Fruit fly (Drosophila melanogaster) whole organism, wandering third instar larva: ENCODE results near the gene TAF1B.

Experiments used
- Abd-B ChIP-seq: fragments of >200 bp; optimal IDR thresholded peaks from 2 replicates; lab custom pipeline; 2017; ENCODE audit warnings: missing biosample characterization, missing genetic modification characterization
- CG32264 ChIP-seq: fragments of 200-800 bp; sonication (Bioruptor generic); optimal IDR thresholded peaks from 2 replicates; lab custom pipeline; 2016; ENCODE audit warnings: missing biosample characterization, missing genetic modification characterization
- CG9705 ChIP-seq: fragments of 200-800 bp; sonication (Bioruptor generic); optimal IDR thresholded peaks from 2 replicates; lab custom pipeline; 2018; ENCODE audit warnings: missing biosample characterization, mild to moderate bottlenecking, missing genetic modification characterization
- Dif ChIP-seq: fragments of 200-275, 200-300 bp; sonication (Bioruptor generic); optimal IDR thresholded peaks from 2 replicates; lab custom pipeline; 2018; ENCODE audit warnings: missing biosample characterization, missing genetic modification characterization; ENCODE audit not compliant: partially characterized antibody
- GATAd ChIP-seq: sonication (Bioruptor generic); optimal IDR thresholded peaks from 2 replicates; lab custom pipeline; 2016; ENCODE audit warnings: missing biosample characterization, missing genetic modification characterization
- HLH106 ChIP-seq: fragments of 200-800 bp; optimal IDR thresholded peaks from 3 replicates; lab custom pipeline; 2019; ENCODE audit warnings: missing biosample characterization, mild to moderate bottlenecking, missing genetic modification characterization, moderate library complexity
- Hr83 ChIP-seq: fragments of 200-300 bp; sonication (Bioruptor generic); optimal IDR thresholded peaks from 2 replicates; lab custom pipeline; 2016; ENCODE audit warnings: missing biosample characterization, mild to moderate bottlenecking, missing genetic modification characterization, moderate library complexity; ENCODE audit not compliant: poor library complexity, severe bottlenecking
- Jra ChIP-seq: sonication (Bioruptor generic); optimal IDR thresholded peaks from 2 replicates; lab custom pipeline; 2016; ENCODE audit warnings: missing biosample characterization, missing genetic modification characterization
- Mio ChIP-seq: sonication (Bioruptor generic); optimal IDR thresholded peaks from 2 replicates; lab custom pipeline; 2016; ENCODE audit warnings: missing biosample characterization, missing genetic modification characterization
- Myc ChIP-seq: fragments of >200 bp; optimal IDR thresholded peaks from 2 replicates; lab custom pipeline; 2017
- N ChIP-seq: fragments of >200 bp; optimal IDR thresholded peaks from 2 replicates; lab custom pipeline; 2018; ENCODE audit warnings: missing biosample characterization, missing external identifiers, missing genetic modification characterization
- OdsH ChIP-seq: fragments of 200-800 bp; sonication (Bioruptor generic); optimal IDR thresholded peaks from 2 replicates; lab custom pipeline; 2016; ENCODE audit warnings: missing biosample characterization, mild to moderate bottlenecking, missing genetic modification characterization
- Rel ChIP-seq, 2 experiments: fragments of 200-800 bp; sonication (Bioruptor generic) in 1 of 2; optimal IDR thresholded peaks; 2 replicates in 1 of 2; 3 replicates in 1 of 2; lab custom pipeline; 2016 to 2019; ENCODE audit warnings: mild to moderate bottlenecking in 2 of 2, missing biosample characterization in 2 of 2, missing genetic modification characterization in 2 of 2, moderate library complexity in 1 of 2
- Sp1 ChIP-seq: fragments of 200-800 bp; sonication (Bioruptor generic); optimal IDR thresholded peaks from 3 replicates; lab custom pipeline; 2019; ENCODE audit warnings: missing biosample characterization, mild to moderate bottlenecking, missing genetic modification characterization, moderate library complexity
- Vsx2 ChIP-seq: fragments of 200-300, 225-300 bp; sonication (Bioruptor generic); optimal IDR thresholded peaks from 2 replicates; lab custom pipeline; 2018; ENCODE audit warnings: missing biosample characterization, missing genetic modification characterization; ENCODE audit not compliant: partially characterized antibody
- br ChIP-seq: fragments of 200-800 bp; sonication (Bioruptor generic); optimal IDR thresholded peaks from 2 replicates; lab custom pipeline; 2016; ENCODE audit warnings: missing biosample characterization, missing genetic modification characterization
- brk ChIP-seq: fragments of 200-800 bp; sonication (Bioruptor generic); optimal IDR thresholded peaks from 2 replicates; lab custom pipeline; 2016; ENCODE audit warnings: missing biosample characterization, mild to moderate bottlenecking, missing genetic modification characterization
- dl ChIP-seq, 2 experiments: fragments of 175-275, 200-275 bp in 1 of 2; fragments of 200-275 bp in 1 of 2; sonication (Bioruptor generic); optimal IDR thresholded peaks; lab custom pipeline; 2018; ENCODE audit warnings: mild to moderate bottlenecking in 2 of 2, missing biosample characterization in 2 of 2, missing genetic modification characterization in 2 of 2, moderate library complexity in 2 of 2; ENCODE audit not compliant: partially characterized antibody in 2 of 2, insufficient read depth in 1 of 2
- dmrt93B ChIP-seq: fragments of 200-800 bp; sonication (Bioruptor generic); optimal IDR thresholded peaks from 2 replicates; lab custom pipeline; 2018; ENCODE audit warnings: missing biosample characterization, mild to moderate bottlenecking, missing genetic modification characterization
- ey ChIP-seq: fragments of 200-800 bp; sonication (Bioruptor generic); optimal IDR thresholded peaks from 2 replicates; lab custom pipeline; 2016; ENCODE audit warnings: missing biosample characterization, missing genetic modification characterization
- foxo ChIP-seq, 2 experiments: fragments of 200-800 bp; sonication (Bioruptor generic); optimal IDR thresholded peaks; 2 replicates in 1 of 2; 3 replicates in 1 of 2; lab custom pipeline; 2016 to 2017; ENCODE audit warnings: missing biosample characterization in 2 of 2, missing genetic modification characterization in 2 of 2
- fru ChIP-seq: fragments of 200-800 bp; sonication (Bioruptor generic); optimal IDR thresholded peaks from 3 replicates; lab custom pipeline; 2016; ENCODE audit warnings: missing biosample characterization, mild to moderate bottlenecking, missing genetic modification characterization
- h ChIP-seq: fragments of 200-800 bp; sonication (Bioruptor generic); optimal IDR thresholded peaks from 3 replicates; lab custom pipeline; 2016; ENCODE audit warnings: missing biosample characterization, mild to moderate bottlenecking, missing genetic modification characterization
- jim ChIP-seq: fragments of 175-275, 200-325 bp; sonication (Bioruptor generic); optimal IDR thresholded peaks from 2 replicates; lab custom pipeline; 2016; ENCODE audit warnings: missing biosample characterization, mild to moderate bottlenecking, missing genetic modification characterization
- lola ChIP-seq: fragments of >200 bp; optimal IDR thresholded peaks from 2 replicates; lab custom pipeline; 2017; ENCODE audit warnings: missing biosample characterization, missing genetic modification characterization
- pan ChIP-seq: fragments of >200 bp; optimal IDR thresholded peaks from 2 replicates; lab custom pipeline; 2017
- psq ChIP-seq: fragments of 200-800 bp; sonication (Bioruptor generic); optimal IDR thresholded peaks from 3 replicates; lab custom pipeline; 2017; ENCODE audit warnings: missing biosample characterization, mild to moderate bottlenecking, missing genetic modification characterization, moderate library complexity
- rgr ChIP-seq: fragments of 200-800 bp; sonication (Bioruptor generic); optimal IDR thresholded peaks from 3 replicates; lab custom pipeline; 2016; ENCODE audit warnings: missing biosample characterization, mild to moderate bottlenecking, missing genetic modification characterization
- sage ChIP-seq: fragments of 200-800 bp; sonication (Bioruptor generic); optimal IDR thresholded peaks from 2 replicates; lab custom pipeline; 2016; ENCODE audit warnings: missing biosample characterization, mild to moderate bottlenecking, missing genetic modification characterization
- sv ChIP-seq: fragments of 200-800 bp; sonication (Bioruptor generic); optimal IDR thresholded peaks from 3 replicates; lab custom pipeline; 2016; ENCODE audit warnings: missing biosample characterization, missing genetic modification characterization
- tai ChIP-seq: sonication (Bioruptor generic); optimal IDR thresholded peaks from 2 replicates; lab custom pipeline; 2016; ENCODE audit warnings: missing biosample characterization, missing genetic modification characterization
- usp ChIP-seq: fragments of >200 bp; optimal IDR thresholded peaks from 2 replicates; lab custom pipeline; 2017; ENCODE audit warnings: missing biosample characterization, missing genetic modification characterization
- woc ChIP-seq: sonication (Bioruptor generic); optimal IDR thresholded peaks from 2 replicates; lab custom pipeline; 2016; ENCODE audit warnings: missing biosample characterization, mild to moderate bottlenecking, missing genetic modification characterization

TAF1B gene

DNA sequence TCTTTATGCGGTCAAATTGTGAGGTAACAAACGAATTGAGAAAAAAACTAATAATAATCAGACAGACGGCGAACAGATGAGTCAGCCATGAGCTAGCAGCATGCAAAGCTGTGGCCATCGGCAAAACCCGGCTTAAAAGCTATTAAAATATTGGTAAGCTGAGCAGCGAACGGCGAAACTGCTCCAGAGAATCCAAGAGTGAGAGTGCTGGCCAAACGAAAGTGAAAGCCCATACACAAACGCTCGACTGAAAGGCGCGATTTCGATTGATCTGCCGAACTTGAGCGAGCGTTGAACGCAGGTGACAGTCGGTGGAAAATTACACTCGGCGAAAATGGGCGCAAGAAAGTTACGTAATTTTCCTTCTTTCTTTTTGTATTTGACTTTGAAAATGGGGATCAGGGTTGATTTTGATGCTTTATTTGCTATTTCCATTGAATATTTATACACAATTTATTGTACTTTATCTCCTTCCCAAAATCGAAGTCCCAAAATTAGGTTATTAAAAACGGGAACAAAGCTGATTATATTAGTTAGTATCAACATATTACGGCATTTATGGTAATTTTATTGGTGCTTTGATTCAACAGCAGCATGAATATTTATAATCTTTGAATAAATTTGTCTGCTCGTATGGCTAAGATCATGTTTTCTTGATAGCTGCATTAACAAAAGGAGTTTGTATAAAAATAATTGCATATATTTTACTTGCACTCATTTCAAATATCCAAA is 5.8 kb upstream of the TAF1B start:
- TF ChIP-seq h (GFP tag; lab: Kevin White, UChicago) = no peak
- TF ChIP-seq woc (GFP tag; lab: Kevin White, UChicago) = no peak
- TF ChIP-seq dl (GFP tag; optimal IDR thresholded peaks at IDR 0.05; lab: Kevin White, UChicago; ENCODE audit: insufficient read depth in 1 of 2, partially characterized antibody in 2 of 2) = no peak
- TF ChIP-seq OdsH (GFP tag; lab: Kevin White, UChicago) = no peak
- TF ChIP-seq brk = no peak
- TF ChIP-seq lola (GFP tag; lab: Kevin White, UChicago) = no peak
- no peak for TF ChIP-seq GATAd (GFP tag; lab: Kevin White, UChicago)
- TF ChIP-seq HLH106 (tag; lab: Kevin White, UChicago) = no peak
- TF ChIP-seq Myc (lab: Kevin White, UChicago) = no peak
- TF ChIP-seq Vsx2 (GFP tag; lab: Kevin White, UChicago) = no peak
- no peak for TF ChIP-seq Sp1 (GFP tag; lab: Kevin White, UChicago)
- TF ChIP-seq pan (lab: Kevin White, UChicago) = no peak
- TF ChIP-seq Mio (GFP tag; lab: Kevin White, UChicago) = no peak
- no peak for TF ChIP-seq rgr (GFP tag; lab: Kevin White, UChicago)

DNA sequence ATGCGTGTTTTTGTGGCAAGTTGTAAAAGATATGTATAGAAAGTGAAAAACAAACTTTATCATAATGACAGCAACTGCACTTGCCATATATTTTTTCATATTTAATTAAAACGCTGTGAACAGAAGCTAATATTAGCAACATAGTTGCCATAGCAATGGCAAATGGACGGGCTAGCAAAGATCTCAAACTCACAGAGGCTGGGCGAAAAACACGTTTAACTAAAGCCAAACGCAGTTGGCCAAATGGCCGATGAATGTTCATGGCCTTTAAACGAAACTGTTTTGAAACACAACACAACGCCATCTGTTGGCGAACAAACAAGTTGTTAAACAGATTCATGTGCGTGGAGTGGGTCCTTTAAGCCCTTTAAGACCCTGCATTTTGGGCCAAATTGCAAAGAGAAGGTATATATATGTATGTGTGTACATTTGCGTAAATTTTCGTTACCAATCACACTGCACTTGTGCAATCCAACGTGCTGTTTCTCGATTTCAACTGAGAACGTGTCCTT is 4.4 kb upstream of the TAF1B start:
- TF ChIP-seq N (GFP tag; lab: Kevin White, UChicago) (no peak), Hr83 (GFP tag; lab: Kevin White, UChicago) (no peak), CG32264 (GFP tag; lab: Kevin White, UChicago) (no peak), lola (GFP tag; lab: Kevin White, UChicago) (no peak), Sp1 (GFP tag; lab: Kevin White, UChicago) (no peak), tai (no peak), HLH106 (tag; lab: Kevin White, UChicago) (no peak), rgr (GFP tag; lab: Kevin White, UChicago) (no peak), fru (GFP tag; lab: Kevin White, UChicago) (no peak), Rel (GFP tag; optimal IDR thresholded peaks at IDR 0.05; lab: Kevin White, UChicago) (no peak), Rel (tag; optimal IDR thresholded peaks at IDR 0.05; lab: Kevin White, UChicago) (no peak), psq (GFP tag; lab: Kevin White, UChicago) (no peak), h (GFP tag; lab: Kevin White, UChicago) (no peak), dmrt93B (GFP tag; lab: Kevin White, UChicago) (no peak), sv (GFP tag; lab: Kevin White, UChicago) (no peak)

DNA sequence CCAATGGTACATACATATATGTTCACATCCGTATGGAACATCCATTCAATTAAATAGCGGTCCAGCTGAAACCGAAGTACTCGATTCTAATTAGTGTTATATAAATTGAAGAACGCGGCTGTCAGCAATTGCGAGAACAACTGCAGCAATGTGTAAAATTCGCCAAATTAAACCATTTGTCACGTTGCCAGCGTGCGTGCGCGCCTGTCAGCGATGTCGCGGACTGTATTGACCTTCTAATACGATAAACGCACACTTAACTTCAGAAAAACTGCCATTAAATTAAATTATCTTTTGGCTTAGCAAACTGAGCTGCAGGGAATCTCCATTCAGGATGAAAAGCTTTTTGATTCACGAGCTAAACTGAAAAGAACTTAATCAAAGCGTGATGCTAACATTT is 3.2 kb upstream of the TAF1B start:
- TF ChIP-seq lola (GFP tag; lab: Kevin White, UChicago) = no peak
- no peak for TF ChIP-seq brk
- no peak for TF ChIP-seq tai
- no peak for TF ChIP-seq N (GFP tag; lab: Kevin White, UChicago)
- TF ChIP-seq CG32264 (GFP tag; lab: Kevin White, UChicago) = no peak
- no peak for TF ChIP-seq jim (GFP tag; lab: Kevin White, UChicago)
- TF ChIP-seq HLH106 (tag; lab: Kevin White, UChicago) = no peak
- TF ChIP-seq Hr83 (GFP tag; lab: Kevin White, UChicago) = no peak
- TF ChIP-seq Myc (lab: Kevin White, UChicago) = no peak
- TF ChIP-seq woc (GFP tag; lab: Kevin White, UChicago) = no peak
- TF ChIP-seq ey (GFP tag; lab: Kevin White, UChicago) = no peak
- TF ChIP-seq Abd-B = no peak
- no peak for TF ChIP-seq br (GFP tag; lab: Kevin White, UChicago)
- no peak for TF ChIP-seq Dif
- TF ChIP-seq CG9705 (GFP tag; lab: Kevin White, UChicago) = no peak
- TF ChIP-seq dl (GFP tag; optimal IDR thresholded peaks at IDR 0.05; lab: Kevin White, UChicago; ENCODE audit: insufficient read depth in 1 of 2, partially characterized antibody in 2 of 2) = no peak
- TF ChIP-seq Rel (GFP tag; optimal IDR thresholded peaks at IDR 0.05; lab: Kevin White, UChicago) = no peak
- TF ChIP-seq Rel (tag; optimal IDR thresholded peaks at IDR 0.05; lab: Kevin White, UChicago) = no peak
- no peak for TF ChIP-seq sage (GFP tag; lab: Kevin White, UChicago)

DNA sequence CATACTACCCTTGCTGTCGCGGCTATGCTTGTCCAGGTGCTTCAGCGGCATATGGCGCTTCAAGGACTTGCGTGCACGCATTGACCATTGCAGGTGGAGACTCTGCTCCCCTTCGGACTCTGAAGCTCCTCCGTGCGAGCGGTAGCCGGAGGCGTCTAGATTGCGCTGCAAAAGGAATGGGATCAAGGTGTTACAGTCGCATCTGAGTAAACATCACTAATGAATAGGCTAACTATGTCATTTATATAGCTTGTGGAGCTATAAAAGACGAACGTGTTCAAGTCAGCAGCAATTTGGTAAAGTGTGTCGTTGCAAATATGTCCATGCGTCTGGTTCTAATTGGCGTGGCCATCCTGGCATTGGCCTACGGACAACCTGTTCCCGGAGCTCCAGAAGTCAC is 1.2 kb downstream of the TAF1B start, which contains the start of gene CG42759:
TSS of gene CG42759 (plus strand) at position 301 of the 400 bp plus-strand sequence.
- TF ChIP-seq usp (no peak), Jra (GFP tag; lab: Kevin White, UChicago) (no peak), foxo (GFP tag; optimal IDR thresholded peaks at IDR 0.05; lab: Kevin White, UChicago) (no peak)
- TF ChIP-seq, all 38 proteins: peak for 0
